Worm (Caenorhabditis elegans): ENCODE data around the gene col-185.

- TF ChIP-seq hmg-11 (tag; optimal IDR thresholded peaks at IDR 0.05) (no peak), ama-1 (optimal IDR thresholded peaks at IDR 0.05) (no peak), lsy-12 (tag; optimal IDR thresholded peaks at IDR 0.05) (no peak), ztf-4 (tag; optimal IDR thresholded peaks at IDR 0.05) (no peak), mml-1 (tag; optimal IDR thresholded peaks at IDR 0.05) (no peak), nhr-237 (tag; optimal IDR thresholded peaks at IDR 0.05) (no peak), nhr-12 (tag; optimal IDR thresholded peaks at IDR 0.05) (no peak), jun-1 (tag; optimal IDR thresholded peaks at IDR 0.05) (no peak), tbx-2 (tag; optimal IDR thresholded peaks at IDR 0.05) (no peak), fos-1 (tag; optimal IDR thresholded peaks at IDR 0.05) (no peak), elt-2 (tag; optimal IDR thresholded peaks at IDR 0.05) (no peak), snpc-4 (tag; optimal IDR thresholded peaks at IDR 0.05) (no peak)
Measured at ce11 chrX:13462519-13462918, 48.4 kb downstream of the col-185 start, which contains the start of gene F02D10.3.

Data from whole organism, L3 larva.